Worm (Caenorhabditis elegans) whole organism, L4 larva: ENCODE results near the gene zfp-1.
A peak's percentile ranks its signal among the peaks of the same experiment; 100 is the strongest.

Source experiments
- D1046.2 ChIP-seq: fragments of 200-800 bp; sonication (Bioruptor generic); IDR thresholded peaks from 2 replicates; pipeline ENCODE4 v1.3.6; 2022; ENCODE audit warnings: missing genetic modification characterization, missing compliant biosample characterization
- F10B5.3 ChIP-seq: sonication (generic microtip); optimal IDR thresholded peaks from 2 replicates; lab custom pipeline; 2016; ENCODE audit warnings: mild to moderate bottlenecking, missing genetic modification characterization, missing compliant biosample characterization
- F26F4.8 ChIP-seq: fragments of 200-800 bp; sonication (Bioruptor generic); conservative IDR thresholded peaks from 2 replicates; pipeline ENCODE4 v1.3.6; 2022; ENCODE audit warnings: missing genetic modification characterization, missing compliant biosample characterization
- F49E8.2 ChIP-seq: sonication (generic microtip); optimal IDR thresholded peaks from 2 replicates; lab custom pipeline; 2016; ENCODE audit warnings: missing compliant biosample characterization, mild to moderate bottlenecking, missing genetic modification characterization, borderline replicate concordance
- T20F7.1 ChIP-seq: fragments of 200-800 bp; sonication (Bioruptor generic); optimal IDR thresholded peaks from 2 replicates; lab custom pipeline; 2018; ENCODE audit warnings: mild to moderate bottlenecking, missing genetic modification characterization, missing compliant biosample characterization
- Y48G9A.11 ChIP-seq: fragments of 200-800 bp; sonication (Bioruptor generic); IDR thresholded peaks from 2 replicates; pipeline ENCODE4 v1.3.6; 2022; ENCODE audit warnings: missing genetic modification reagents, missing genetic modification characterization, missing compliant biosample characterization
- Y5F2A.4 ChIP-seq: fragments of 200-800 bp; sonication (Bioruptor generic); optimal IDR thresholded peaks from 2 replicates; lab custom pipeline; 2018; ENCODE audit warnings: mild to moderate bottlenecking, missing genetic modification characterization, missing compliant biosample characterization
- Y75B8A.6 ChIP-seq: fragments of 200-800 bp; sonication (Bioruptor generic); IDR thresholded peaks from 2 replicates; pipeline ENCODE4 v1.3.6; 2022; ENCODE audit warnings: missing genetic modification reagents, missing genetic modification characterization, missing compliant biosample characterization
- ZK337.2 ChIP-seq: fragments of 200-800 bp; sonication (Bioruptor generic); IDR thresholded peaks from 2 replicates; pipeline ENCODE4 v1.3.6; 2022; ENCODE audit warnings: missing genetic modification reagents, missing genetic modification characterization, missing compliant biosample characterization
- aha-1 ChIP-seq: fragments of 150-350 bp; peaks from one replicate; lab custom pipeline; 2014; ENCODE audit warnings: missing biosample characterization, missing genetic modification characterization
- aly-2 ChIP-seq: sonication (generic microtip); optimal IDR thresholded peaks from 2 replicates; lab custom pipeline; 2018; ENCODE audit warnings: missing biosample characterization, missing genetic modification characterization
- ama-1 ChIP-seq: fragments of 150-350 bp; optimal IDR thresholded peaks from 2 replicates; lab custom pipeline; 2014; ENCODE audit warnings: inconsistent platforms, mixed read lengths
- attf-4 ChIP-seq: sonication (generic microtip); optimal IDR thresholded peaks from 3 replicates; lab custom pipeline; 2017; ENCODE audit warnings: missing biosample characterization, missing genetic modification characterization
- ceh-32 ChIP-seq: sonication (generic microtip); optimal IDR thresholded peaks from 2 replicates; lab custom pipeline; 2016; ENCODE audit warnings: mild to moderate bottlenecking, missing genetic modification characterization, missing compliant biosample characterization; ENCODE audit not compliant: poor library complexity
- ceh-44 ChIP-seq: fragments of 200-800 bp; sonication (Bioruptor generic); IDR thresholded peaks from 2 replicates; pipeline ENCODE4 v1.3.6; 2022; ENCODE audit warnings: missing genetic modification reagents, missing genetic modification characterization, missing compliant biosample characterization
- ceh-62 ChIP-seq: sonication (generic microtip); optimal IDR thresholded peaks from 2 replicates; lab custom pipeline; 2017; ENCODE audit warnings: missing biosample characterization, missing genetic modification characterization
- ceh-82 ChIP-seq: sonication (generic microtip); optimal IDR thresholded peaks from 2 replicates; lab custom pipeline; 2017; ENCODE audit warnings: missing biosample characterization, missing genetic modification characterization
- cey-2 ChIP-seq: sonication (generic microtip); optimal IDR thresholded peaks from 3 replicates; lab custom pipeline; 2017; ENCODE audit warnings: missing genetic modification characterization, mild to moderate bottlenecking, missing compliant biosample characterization, antibody characterized with exemption, borderline replicate concordance; ENCODE audit not compliant: insufficient read depth
- daf-8 ChIP-seq: fragments of 200-800 bp; sonication (Bioruptor generic); IDR thresholded peaks from 2 replicates; pipeline ENCODE4 v1.3.6; 2022; ENCODE audit warnings: missing genetic modification characterization, missing compliant biosample characterization
- dmd-6 ChIP-seq: fragments of 200-800 bp; sonication (Bioruptor generic); IDR thresholded peaks from 2 replicates; pipeline ENCODE4 v1.3.6; 2022; ENCODE audit warnings: missing genetic modification reagents, missing genetic modification characterization, missing compliant biosample characterization
- dve-1 ChIP-seq: sonication (generic microtip); optimal IDR thresholded peaks from 2 replicates; lab custom pipeline; 2017; ENCODE audit warnings: antibody characterized with exemption, mild to moderate bottlenecking, missing genetic modification characterization, missing compliant biosample characterization; ENCODE audit not compliant: insufficient read depth
- egl-43 ChIP-seq: fragments of 200-800 bp; sonication (Bioruptor generic); IDR thresholded peaks from 2 replicates; pipeline ENCODE4 v1.3.6; 2022; ENCODE audit warnings: missing genetic modification reagents, missing genetic modification characterization, missing compliant biosample characterization
- gei-8 ChIP-seq: fragments of 200-800 bp; sonication (Bioruptor generic); optimal IDR thresholded peaks from 2 replicates; lab custom pipeline; 2018; ENCODE audit warnings: mild to moderate bottlenecking, missing genetic modification characterization, missing compliant biosample characterization
- hif-1 ChIP-seq, 2 experiments: sonication (generic microtip); optimal IDR thresholded peaks; 2 replicates each; lab custom pipeline; 2016 to 2017; ENCODE audit warnings: missing compliant biosample characterization in 2 of 2, missing genetic modification characterization in 2 of 2, missing genetic modification reagents in 2 of 2, missing genotype in 2 of 2, mild to moderate bottlenecking in 1 of 2
- hlh-11 ChIP-seq: fragments of 200-800 bp; sonication (Bioruptor generic); optimal IDR thresholded peaks from 2 replicates; lab custom pipeline; 2018; ENCODE audit warnings: mild to moderate bottlenecking, missing genetic modification characterization, missing compliant biosample characterization
- lim-7 ChIP-seq: fragments of 200-800 bp; sonication (Bioruptor generic); IDR thresholded peaks from 2 replicates; pipeline ENCODE4 v1.3.6; 2022; ENCODE audit warnings: missing genetic modification characterization, missing compliant biosample characterization
- lin-38 ChIP-seq: fragments of 200-800 bp; sonication (Bioruptor generic); IDR thresholded peaks from 2 replicates; pipeline ENCODE4 v1.3.6; 2022; ENCODE audit warnings: missing genetic modification reagents, missing genetic modification characterization, missing compliant biosample characterization
- lsy-2 ChIP-seq, 2 experiments: fragments of 150-350 bp in 1 of 2; sonication (generic microtip) in 1 of 2; optimal IDR thresholded peaks; 2 replicates each; lab custom pipeline; 2014 to 2017; ENCODE audit warnings: missing biosample characterization in 2 of 2, missing genetic modification characterization in 2 of 2
- mdt-29 ChIP-seq: fragments of 200-800 bp; sonication (Bioruptor generic); IDR thresholded peaks from 2 replicates; pipeline ENCODE4 v1.3.6; 2022; ENCODE audit warnings: missing genetic modification reagents, missing genetic modification characterization, missing compliant biosample characterization
- mep-1 ChIP-seq: fragments of 150-350 bp; sonication (generic microtip); optimal IDR thresholded peaks from 3 replicates; lab custom pipeline; 2014; ENCODE audit warnings: missing biosample characterization, missing genetic modification characterization
- mes-2 ChIP-seq: sonication (generic microtip); optimal IDR thresholded peaks from 2 replicates; lab custom pipeline; 2016; ENCODE audit warnings: missing genotype, mild to moderate bottlenecking, missing genetic modification characterization, missing compliant biosample characterization; ENCODE audit not compliant: poor library complexity, severe bottlenecking
- mxl-2 ChIP-seq: fragments of 200-800 bp; sonication (Bioruptor generic); conservative IDR thresholded peaks from 2 replicates; pipeline ENCODE4 v1.3.6; 2022; ENCODE audit warnings: missing genetic modification reagents, missing genetic modification characterization, missing compliant biosample characterization
- nhr-102 ChIP-seq: sonication (generic microtip); optimal IDR thresholded peaks from 2 replicates; lab custom pipeline; 2016; ENCODE audit warnings: mild to moderate bottlenecking, missing genetic modification characterization, moderate library complexity, missing compliant biosample characterization
- nhr-11 ChIP-seq: fragments of 150-350 bp; optimal IDR thresholded peaks from 2 replicates; lab custom pipeline; 2014; ENCODE audit warnings: missing biosample characterization, missing genetic modification characterization
- nhr-41 ChIP-seq: fragments of 200-800 bp; sonication (Bioruptor generic); IDR thresholded peaks from 2 replicates; pipeline ENCODE4 v1.3.6; 2022; ENCODE audit warnings: missing genetic modification reagents, missing genetic modification characterization, missing compliant biosample characterization
- nhr-42 ChIP-seq: fragments of 200-800 bp; sonication (Bioruptor generic); IDR thresholded peaks from 2 replicates; pipeline ENCODE4 v1.3.6; 2022; ENCODE audit warnings: missing genetic modification characterization, missing compliant biosample characterization
- nhr-48 ChIP-seq: sonication (generic microtip); optimal IDR thresholded peaks from 2 replicates; lab custom pipeline; 2016; ENCODE audit warnings: mild to moderate bottlenecking, missing genetic modification characterization, missing compliant biosample characterization
- nhr-6 ChIP-seq: fragments of 150-350 bp; optimal IDR thresholded peaks from 2 replicates; lab custom pipeline; 2014; ENCODE audit warnings: missing biosample characterization, missing genetic modification characterization
- nhr-76 ChIP-seq: fragments of 150-350 bp; optimal IDR thresholded peaks from 2 replicates; lab custom pipeline; 2014; ENCODE audit warnings: missing biosample characterization, missing genetic modification characterization
- nhr-77 ChIP-seq: fragments of 150-350 bp; optimal IDR thresholded peaks from 2 replicates; lab custom pipeline; 2014; ENCODE audit warnings: missing biosample characterization, missing genetic modification characterization
- sdz-12 ChIP-seq: fragments of 200-800 bp; sonication (Bioruptor generic); optimal IDR thresholded peaks from 2 replicates; lab custom pipeline; 2018; ENCODE audit warnings: mild to moderate bottlenecking, missing genetic modification characterization, missing compliant biosample characterization
- set-16 ChIP-seq: fragments of 200-800 bp; sonication (Bioruptor generic); IDR thresholded peaks from 2 replicates; pipeline ENCODE4 v1.3.6; 2022; ENCODE audit warnings: missing genetic modification reagents, missing genetic modification characterization, missing compliant biosample characterization
- snpc-4 ChIP-seq: fragments of 150-350 bp; optimal IDR thresholded peaks from 2 replicates; lab custom pipeline; 2014; ENCODE audit warnings: missing biosample characterization, missing genetic modification characterization
- unc-130 ChIP-seq: sonication (generic microtip); optimal IDR thresholded peaks from 2 replicates; lab custom pipeline; 2016; ENCODE audit warnings: missing genetic modification reagents, missing genetic modification characterization, missing compliant biosample characterization
- vab-7 ChIP-seq: fragments of 200-800 bp; sonication (Bioruptor generic); IDR thresholded peaks from 2 replicates; pipeline ENCODE4 v1.3.6; 2022; ENCODE audit warnings: missing genetic modification reagents, missing genetic modification characterization, missing compliant biosample characterization
- zag-1 ChIP-seq: fragments of 150-350 bp; optimal IDR thresholded peaks from 2 replicates; lab custom pipeline; 2014; ENCODE audit warnings: missing biosample characterization, missing genetic modification characterization
- zfp-3 ChIP-seq: fragments of 200-800 bp; sonication (Bioruptor generic); conservative IDR thresholded peaks from 2 replicates; pipeline ENCODE4 v1.3.6; 2022; ENCODE audit warnings: missing genetic modification reagents, missing genetic modification characterization, missing compliant biosample characterization
- zip-11 ChIP-seq: fragments of 200-800 bp; sonication (Bioruptor generic); IDR thresholded peaks from 2 replicates; pipeline ENCODE4 v1.3.6; 2022; ENCODE audit warnings: missing genetic modification characterization, missing compliant biosample characterization

zfp-1 gene

ce11 chrIII:8794793-8795192, 3.5 kb downstream of the zfp-1 start (continued):
- no peak for TF ChIP-seq zag-1 (tag; lab: Kevin White, UChicago)
- TF ChIP-seq Y48G9A.11 (GFP tag; lab: Robert Waterston, UW) = no peak
- 0 out of 2 replicates have a peak, but pooled peaks have one; percentile 70 for TF ChIP-seq D1046.2 (GFP tag; lab: Robert Waterston, UW)
- no peak for TF ChIP-seq Y5F2A.4 (GFP tag; lab: Kevin White, UChicago)
- TF ChIP-seq nhr-102 (tag; lab: Kevin White, UChicago) = peak; percentile 48
- peak; percentile 85 for TF ChIP-seq mep-1 (tag; lab: Kevin White, UChicago)
- TF ChIP-seq nhr-77 (tag; lab: Kevin White, UChicago) = peak; percentile 12

DNA sequence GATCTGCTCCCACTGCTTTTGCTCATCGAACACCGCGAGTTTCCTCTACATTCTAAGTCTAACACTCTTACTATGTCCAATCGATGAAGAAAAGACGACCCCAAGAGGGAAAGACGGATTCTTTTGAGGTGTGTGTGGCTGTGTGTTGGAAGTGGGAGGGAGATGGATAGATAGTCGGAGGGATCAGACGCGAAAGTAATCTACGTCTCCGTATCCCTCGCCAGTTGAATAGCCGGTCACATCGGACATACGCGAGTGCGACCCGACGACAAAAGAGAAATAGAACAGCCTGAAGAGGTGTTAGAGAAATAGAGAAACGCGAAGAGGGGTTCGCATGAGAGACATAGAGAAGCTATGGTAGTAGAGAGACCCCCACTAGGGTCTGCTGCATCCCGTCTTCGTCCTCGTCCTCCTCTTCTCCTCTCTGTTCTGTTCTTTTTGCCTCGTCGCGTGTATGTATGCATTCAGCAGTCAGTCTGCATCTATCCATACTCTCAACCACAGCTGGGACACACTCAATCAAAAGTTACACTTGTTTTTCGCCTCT, 4.3 kb downstream of the zfp-1 start:
- 0 out of 2 replicates have a peak, but pooled peaks have one; percentile 14 for TF ChIP-seq zfp-3 (GFP tag; lab: Robert Waterston, UW)
- TF ChIP-seq egl-43 (GFP tag; lab: Robert Waterston, UW) = peak; percentile 94
- peak; percentile 96 for TF ChIP-seq nhr-48 (tag; lab: Kevin White, UChicago)
- no peak for TF ChIP-seq zip-11
- TF ChIP-seq hlh-11 (tag; lab: Kevin White, UChicago) = peak; percentile 99
- TF ChIP-seq lim-7 (GFP tag; lab: Robert Waterston, UW) = no peak
- TF ChIP-seq mxl-2 (GFP tag; lab: Robert Waterston, UW) = no peak; the same call in 1 of the 2 replicates
- peak; percentile 64 for TF ChIP-seq ceh-32 (tag; lab: Kevin White, UChicago)
- TF ChIP-seq nhr-6 = peak; percentile 84
- peak; percentile 59 for TF ChIP-seq Y5F2A.4 (GFP tag; lab: Kevin White, UChicago)
- TF ChIP-seq ama-1 (lab: Kevin White, UChicago) = no peak
- TF ChIP-seq F49E8.2 = no peak
- 0 out of 2 replicates have a peak, but pooled peaks have one; percentile 52 for TF ChIP-seq nhr-42
- TF ChIP-seq mes-2 = peak; percentile 69
- no peak for TF ChIP-seq unc-130
- TF ChIP-seq ceh-62 (tag; lab: Kevin White, UChicago) = no peak
- no peak for TF ChIP-seq nhr-76 (tag; lab: Kevin White, UChicago)
- no peak for TF ChIP-seq ZK337.2
- peak; percentile 70 for TF ChIP-seq lin-38 (GFP tag; lab: Robert Waterston, UW)
- 0 out of 2 replicates have a peak, but pooled peaks have one; percentile 56 for TF ChIP-seq D1046.2 (GFP tag; lab: Robert Waterston, UW)
- TF ChIP-seq mdt-29 = peak; percentile 56; the same call in 1 of the 2 replicates
- TF ChIP-seq snpc-4 = peak; percentile 38
- peak; percentile 93 for TF ChIP-seq nhr-11 (tag; lab: Kevin White, UChicago)
- TF ChIP-seq hif-1 (tag; optimal IDR thresholded peaks at IDR 0.05; lab: Kevin White, UChicago) = peak; percentile 75 to 88
- no peak; the same call in 1 of the 2 replicates for TF ChIP-seq Y48G9A.11 (GFP tag; lab: Robert Waterston, UW)
- no peak for TF ChIP-seq ceh-82 (tag; lab: Kevin White, UChicago)
- TF ChIP-seq aly-2 (tag; lab: Kevin White, UChicago) = no peak
- no peak for TF ChIP-seq nhr-41
- TF ChIP-seq set-16 (GFP tag; lab: Robert Waterston, UW) = peak; percentile 84
- peak; percentile 94 for TF ChIP-seq gei-8 (GFP tag; lab: Kevin White, UChicago)
- TF ChIP-seq daf-8 (GFP tag; lab: Robert Waterston, UW) = no peak
- peak; percentile 98 for TF ChIP-seq aha-1 (tag; lab: Kevin White, UChicago)
- no peak for TF ChIP-seq ceh-44 (GFP tag; lab: Robert Waterston, UW)
- no peak for TF ChIP-seq sdz-12
- peak; percentile 81 for TF ChIP-seq F10B5.3 (tag; lab: Kevin White, UChicago)
- peak; percentile 94 for TF ChIP-seq dve-1
- peak; percentile 93 for TF ChIP-seq dmd-6
- TF ChIP-seq cey-2 (tag; lab: Kevin White, UChicago) = peak; percentile 71
- TF ChIP-seq T20F7.1 (GFP tag; lab: Kevin White, UChicago) = peak; percentile 77
- TF ChIP-seq F26F4.8 = no peak
- TF ChIP-seq vab-7 (GFP tag; lab: Robert Waterston, UW) = no peak
- peak; percentile 91 to 93 for TF ChIP-seq lsy-2 (tag; optimal IDR thresholded peaks at IDR 0.05; lab: Kevin White, UChicago)
- no peak for TF ChIP-seq Y75B8A.6 (GFP tag; lab: Robert Waterston, UW)
- TF ChIP-seq attf-4 = peak; percentile 13
